Worm (Caenorhabditis elegans) whole organism, mixed stage, embryonic: Measurements from ENCODE around the gene nmy-3.

ENCODE experiments used
- M03D4.4 ChIP-seq: sonication (generic microtip); optimal IDR thresholded peaks from 2 replicates; lab custom pipeline; 2017; ENCODE audit warnings: mild to moderate bottlenecking, missing genetic modification characterization, missing compliant biosample characterization
- bed-3 ChIP-seq: fragments of 200-800 bp; sonication (Bioruptor generic); optimal IDR thresholded peaks from 3 replicates; lab custom pipeline; 2018; ENCODE audit warnings: mild to moderate bottlenecking, missing genetic modification characterization, moderate library complexity, missing compliant biosample characterization
- blmp-1 ChIP-seq: fragments of 150-350 bp; optimal IDR thresholded peaks from 2 replicates; lab custom pipeline; 2014; ENCODE audit warnings: missing biosample characterization, missing genetic modification characterization
- ceh-39 ChIP-seq: fragments of 150-350 bp; optimal IDR thresholded peaks from 2 replicates; lab custom pipeline; 2014; ENCODE audit warnings: missing biosample characterization, missing genetic modification characterization
- ceh-83 ChIP-seq: fragments of 200-800 bp; sonication (Bioruptor generic); optimal IDR thresholded peaks from 2 replicates; lab custom pipeline; 2018; ENCODE audit warnings: mild to moderate bottlenecking, missing genetic modification characterization, missing compliant biosample characterization
- ces-1 ChIP-seq: fragments of 150-350 bp; optimal IDR thresholded peaks from 2 replicates; lab custom pipeline; 2014; ENCODE audit warnings: missing biosample characterization, missing genetic modification reagents, missing genetic modification characterization
- cnd-1 ChIP-seq: fragments of 200-800 bp; sonication (Bioruptor generic); optimal IDR thresholded peaks from 2 replicates; lab custom pipeline; 2018; ENCODE audit warnings: mild to moderate bottlenecking, missing genetic modification characterization, missing compliant biosample characterization
- drap-1 ChIP-seq: fragments of 200-800 bp; sonication (Bioruptor generic); optimal IDR thresholded peaks from 3 replicates; lab custom pipeline; 2018; ENCODE audit warnings: mild to moderate bottlenecking, missing genetic modification characterization, missing compliant biosample characterization
- elt-1 ChIP-seq: sonication (generic microtip); optimal IDR thresholded peaks from 2 replicates; lab custom pipeline; 2017; ENCODE audit warnings: missing genetic modification characterization, mild to moderate bottlenecking, missing compliant biosample characterization, antibody characterized with exemption, moderate library complexity, borderline replicate concordance; ENCODE audit not compliant: insufficient read depth
- elt-3 ChIP-seq: fragments of 150-350 bp; optimal IDR thresholded peaks from 2 replicates; lab custom pipeline; 2014; ENCODE audit warnings: missing biosample characterization, missing genetic modification characterization
- flh-1 ChIP-seq: fragments of 200-800 bp; sonication (Bioruptor generic); optimal IDR thresholded peaks from 2 replicates; lab custom pipeline; 2018; ENCODE audit warnings: mild to moderate bottlenecking, missing genetic modification characterization, moderate library complexity, missing compliant biosample characterization
- hlh-1 ChIP-seq: fragments of 150-350 bp; optimal IDR thresholded peaks from 2 replicates; lab custom pipeline; 2014; ENCODE audit warnings: missing biosample characterization, missing genetic modification reagents, missing genetic modification characterization
- lin-13 ChIP-seq: fragments of 150-350 bp; optimal IDR thresholded peaks from 2 replicates; lab custom pipeline; 2014; ENCODE audit warnings: missing biosample characterization, missing genetic modification characterization
- lin-32 ChIP-seq: fragments of 200-800 bp; sonication (Bioruptor generic); optimal IDR thresholded peaks from 2 replicates; lab custom pipeline; 2018; ENCODE audit warnings: mild to moderate bottlenecking, missing genetic modification characterization, missing compliant biosample characterization
- lsy-2 ChIP-seq: fragments of 150-350 bp; optimal IDR thresholded peaks from 2 replicates; lab custom pipeline; 2014; ENCODE audit warnings: missing biosample characterization, missing genetic modification characterization
- mab-5 ChIP-seq: fragments of 150-350 bp; optimal IDR thresholded peaks from 2 replicates; lab custom pipeline; 2014; ENCODE audit warnings: missing biosample characterization, missing genetic modification characterization
- mep-1 ChIP-seq: fragments of 150-350 bp; optimal IDR thresholded peaks from 2 replicates; lab custom pipeline; 2017; ENCODE audit warnings: missing biosample characterization, missing genetic modification reagents, missing genetic modification characterization, inconsistent platforms
- mls-2 ChIP-seq: sonication (generic microtip); optimal IDR thresholded peaks from 2 replicates; lab custom pipeline; 2016; ENCODE audit warnings: mild to moderate bottlenecking, missing genetic modification characterization, moderate library complexity, missing compliant biosample characterization
- nhr-12 ChIP-seq: fragments of 150-350 bp; optimal IDR thresholded peaks from 2 replicates; lab custom pipeline; 2014; ENCODE audit warnings: missing biosample characterization, missing genetic modification characterization
- nhr-2 ChIP-seq: fragments of 150-350 bp; optimal IDR thresholded peaks from 2 replicates; lab custom pipeline; 2014; ENCODE audit warnings: missing biosample characterization, missing genetic modification characterization
- nhr-237 ChIP-seq: fragments of 150-350 bp; optimal IDR thresholded peaks from 2 replicates; lab custom pipeline; 2014; ENCODE audit warnings: missing biosample characterization, missing genetic modification characterization
- nhr-28 ChIP-seq: fragments of 150-350 bp; optimal IDR thresholded peaks from 2 replicates; lab custom pipeline; 2014; ENCODE audit warnings: missing biosample characterization, missing genetic modification characterization
- pha-4 ChIP-seq: fragments of 150-350 bp; optimal IDR thresholded peaks from 2 replicates; lab custom pipeline; 2018; ENCODE audit warnings: missing biosample characterization, missing genetic modification reagents, missing genetic modification characterization
- sem-2 ChIP-seq: fragments of 200-800 bp; sonication (Bioruptor generic); optimal IDR thresholded peaks from 2 replicates; lab custom pipeline; 2018; ENCODE audit warnings: mild to moderate bottlenecking, missing genetic modification characterization, missing compliant biosample characterization
- snpc-4 ChIP-seq: fragments of 150-350 bp; optimal IDR thresholded peaks from 2 replicates; lab custom pipeline; 2014; ENCODE audit warnings: missing biosample characterization, missing genetic modification characterization
- tbx-8 ChIP-seq: fragments of 200-800 bp; sonication (Bioruptor generic); optimal IDR thresholded peaks from 2 replicates; lab custom pipeline; 2018; ENCODE audit warnings: mild to moderate bottlenecking, missing genetic modification characterization, moderate library complexity, missing compliant biosample characterization
- unc-120 ChIP-seq: sonication (generic microtip); optimal IDR thresholded peaks from 2 replicates; lab custom pipeline; 2017; ENCODE audit warnings: missing genetic modification characterization, missing compliant biosample characterization; ENCODE audit not compliant: poor library complexity, severe bottlenecking
- unc-39 ChIP-seq: fragments of 150-350 bp; optimal IDR thresholded peaks from 2 replicates; lab custom pipeline; 2014; ENCODE audit warnings: missing biosample characterization, missing genetic modification characterization
- zip-8 ChIP-seq: fragments of 150-350 bp; optimal IDR thresholded peaks from 2 replicates; lab custom pipeline; 2014; ENCODE audit warnings: missing biosample characterization, missing genetic modification characterization
- ztf-11 ChIP-seq: fragments of 150-350 bp; optimal IDR thresholded peaks from 2 replicates; lab custom pipeline; 2014; ENCODE audit warnings: missing biosample characterization, missing genetic modification characterization

nmy-3 gene

DNA sequence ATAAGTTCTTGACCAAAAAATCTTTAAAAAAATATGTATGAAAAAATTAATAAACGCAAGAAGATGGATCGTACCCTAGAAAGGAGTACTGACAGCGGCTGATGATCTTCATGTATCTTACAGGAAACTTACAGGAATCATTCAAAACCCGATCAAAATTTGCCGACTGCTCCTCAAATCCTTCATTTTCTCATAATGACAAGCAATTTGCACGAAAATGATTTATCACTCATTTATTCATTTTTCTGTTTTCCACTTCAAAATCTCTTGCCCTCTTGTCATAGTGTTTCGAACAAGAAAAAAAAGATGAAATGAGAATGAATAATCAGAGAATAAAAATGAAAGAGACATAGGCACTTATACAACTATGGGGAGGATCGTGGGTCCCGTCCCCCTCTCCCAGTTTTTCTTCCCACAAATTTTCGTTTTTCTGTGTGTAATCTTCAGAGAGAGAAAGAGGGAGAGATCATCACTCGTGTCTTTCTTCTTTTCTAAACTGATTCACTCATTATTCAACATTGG is at the start of gene nmy-3:
nmy-3 (plus strand) TSS at position 472 of the 522 bp plus-strand sequence.
- TF ChIP-seq zip-8 (tag; lab: Kevin White, UChicago): no peak
- TF ChIP-seq mep-1: no peak
- TF ChIP-seq elt-3 (tag; lab: Kevin White, UChicago): no peak
- peak; percentile 10 for TF ChIP-seq unc-120 (tag; lab: Kevin White, UChicago)
- TF ChIP-seq pha-4 (tag; lab: Kevin White, UChicago): no peak
- TF ChIP-seq lin-32 (GFP tag; lab: Kevin White, UChicago): no peak

DNA sequence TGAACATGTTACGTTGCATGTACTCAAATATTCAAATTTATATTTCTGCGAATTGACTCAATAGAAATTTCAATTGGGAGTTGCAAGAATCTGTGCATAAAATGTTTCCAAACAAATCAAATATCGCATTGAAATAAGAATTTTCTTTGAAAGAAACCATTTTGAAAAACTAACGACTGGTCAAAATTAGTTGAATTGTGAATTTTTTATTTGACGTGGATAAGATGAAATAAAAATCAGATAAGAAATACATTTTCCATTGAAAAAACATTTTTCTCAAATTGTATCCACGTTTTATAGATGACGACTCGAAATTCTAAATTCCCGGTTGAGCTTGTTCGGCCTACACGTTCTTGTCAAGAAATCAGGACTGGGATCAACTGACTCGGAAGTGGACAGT is 49.5 kb upstream of the nmy-3 start, which contains the start of gene C46C2.3:
C46C2.3 (plus strand) TSS at position 301 of the 400 bp plus-strand sequence.
- TF ChIP-seq snpc-4 (tag; lab: Kevin White, UChicago): no peak
- no peak for TF ChIP-seq sem-2 (GFP tag; lab: Kevin White, UChicago)
- no peak for TF ChIP-seq drap-1 (GFP tag; lab: Kevin White, UChicago)
- no peak for TF ChIP-seq nhr-12 (tag; lab: Kevin White, UChicago)
- TF ChIP-seq unc-120 (tag; lab: Kevin White, UChicago): no peak
- TF ChIP-seq cnd-1: no peak
- TF ChIP-seq ztf-11: no peak
- TF ChIP-seq elt-1 (tag; lab: Kevin White, UChicago): no peak
- no peak for TF ChIP-seq lin-13 (tag; lab: Kevin White, UChicago)
- no peak for TF ChIP-seq ceh-39 (tag; lab: Kevin White, UChicago)
- TF ChIP-seq bed-3 (GFP tag; lab: Kevin White, UChicago): no peak
- TF ChIP-seq nhr-28 (tag; lab: Kevin White, UChicago): no peak
- TF ChIP-seq nhr-237 (tag; lab: Kevin White, UChicago): no peak
- no peak for TF ChIP-seq unc-39 (tag; lab: Kevin White, UChicago)
- TF ChIP-seq lin-32 (GFP tag; lab: Kevin White, UChicago): no peak
- no peak for TF ChIP-seq ces-1 (GFP tag; lab: Kevin White, UChicago)
- no peak for TF ChIP-seq tbx-8 (GFP tag; lab: Kevin White, UChicago)
- TF ChIP-seq mls-2 (tag; lab: Kevin White, UChicago): no peak
- TF ChIP-seq lsy-2: no peak
- no peak for TF ChIP-seq blmp-1 (tag; lab: Kevin White, UChicago)

DNA sequence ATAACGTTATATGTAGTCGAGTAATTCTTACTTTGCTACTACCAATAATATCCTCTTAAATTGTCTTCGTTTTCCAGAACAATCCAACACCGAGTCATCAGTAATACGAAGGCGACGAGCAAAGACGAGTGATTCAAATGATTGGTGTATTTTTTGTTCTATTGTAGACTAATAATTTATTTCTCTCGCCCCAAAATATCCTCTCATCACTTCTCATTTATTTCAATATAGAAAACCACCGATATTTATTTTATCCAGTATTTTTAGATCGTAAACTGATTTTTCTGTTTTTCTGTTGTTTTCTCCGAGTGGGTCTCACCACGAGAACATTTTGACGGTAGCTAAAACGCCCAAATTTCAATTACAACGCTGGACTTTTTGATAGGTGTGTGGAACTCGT is 46.6 kb upstream of the nmy-3 start:
- no peak for TF ChIP-seq mls-2 (tag; lab: Kevin White, UChicago)
- TF ChIP-seq ztf-11: no peak
- TF ChIP-seq ceh-83: no peak
- no peak for TF ChIP-seq nhr-28 (tag; lab: Kevin White, UChicago)
- TF ChIP-seq lsy-2: no peak
- no peak for TF ChIP-seq mab-5 (tag; lab: Kevin White, UChicago)
- TF ChIP-seq blmp-1 (tag; lab: Kevin White, UChicago): no peak
- no peak for TF ChIP-seq pha-4 (tag; lab: Kevin White, UChicago)
- no peak for TF ChIP-seq nhr-12 (tag; lab: Kevin White, UChicago)
- no peak for TF ChIP-seq tbx-8 (GFP tag; lab: Kevin White, UChicago)
- TF ChIP-seq bed-3 (GFP tag; lab: Kevin White, UChicago): no peak
- no peak for TF ChIP-seq M03D4.4
- no peak for TF ChIP-seq ces-1 (GFP tag; lab: Kevin White, UChicago)
- TF ChIP-seq cnd-1: no peak
- TF ChIP-seq ceh-39 (tag; lab: Kevin White, UChicago): no peak
- TF ChIP-seq zip-8 (tag; lab: Kevin White, UChicago): no peak
- TF ChIP-seq nhr-237 (tag; lab: Kevin White, UChicago): no peak
- TF ChIP-seq, all 35 proteins: peak for 0

ce11 chrIV:9232421-9233141 is 41.7 kb upstream of the nmy-3 start, which contains the start of gene Y11D7A.3:
Y11D7A.3 (plus strand) TSS chrIV:9233091.
- TF ChIP-seq lsy-2 (no peak), lin-32 (GFP tag; lab: Kevin White, UChicago) (no peak), nhr-2 (tag; lab: Kevin White, UChicago) (no peak), hlh-1 (tag; lab: Kevin White, UChicago) (no peak), mep-1 (no peak), bed-3 (GFP tag; lab: Kevin White, UChicago) (no peak), sem-2 (GFP tag; lab: Kevin White, UChicago) (no peak), flh-1 (GFP tag; lab: Kevin White, UChicago) (no peak), elt-3 (tag; lab: Kevin White, UChicago) (no peak)
